Fruit fly (Drosophila melanogaster) whole organism: ENCODE results near the gene Eig71Ec.

ENCODE experiments used
- CG8478 ChIP-seq: fragments of >200 bp; optimal IDR thresholded peaks from 2 replicates; lab custom pipeline; 2018; ENCODE audit warnings: inconsistent platforms
- Dll ChIP-seq: fragments of >200 bp; optimal IDR thresholded peaks from 2 replicates; lab custom pipeline; 2017
- EcR ChIP-seq, 2 experiments: fragments of >200 bp; optimal IDR thresholded peaks; 2 replicates each; lab custom pipeline; 2017; ENCODE audit warnings: missing biosample characterization in 2 of 2, missing genetic modification characterization in 2 of 2, missing genetic modification reagents in 2 of 2
- pan ChIP-seq: fragments of >200 bp; optimal IDR thresholded peaks from 2 replicates; lab custom pipeline; 2017
- psq ChIP-seq: fragments of >200 bp; optimal IDR thresholded peaks from 2 replicates; lab custom pipeline; 2017
- usp ChIP-seq: fragments of >200 bp; optimal IDR thresholded peaks from 2 replicates; lab custom pipeline; 2017; ENCODE audit warnings: missing biosample characterization, missing genetic modification characterization, mixed read lengths

Gene Eig71Ec

DNA sequence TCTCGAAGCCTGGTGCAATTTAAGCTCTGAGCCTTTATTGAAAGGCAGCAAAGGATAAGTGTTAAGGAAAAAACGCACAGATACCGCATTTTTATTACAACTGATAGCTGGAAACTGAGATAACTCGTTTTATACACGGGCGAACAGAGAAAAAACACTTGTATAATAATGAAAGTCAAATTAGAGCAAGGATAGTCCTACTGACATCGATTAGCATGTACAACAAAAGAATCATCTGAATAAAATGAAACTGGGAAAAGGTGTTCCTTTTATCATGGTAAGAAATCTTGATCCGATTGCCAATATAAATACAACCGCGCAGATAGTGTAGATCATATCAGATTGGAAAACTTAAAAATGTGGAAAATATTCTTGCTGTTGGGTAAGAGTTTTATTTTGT is 8.9 kb upstream of the Eig71Ec start, which contains the start of the genes Eig71Ej and Eig71Ek:
TSS of gene Eig71Ej (minus strand) at position 101 of the 400 bp plus-strand sequence.
TSS of gene Eig71Ek (plus strand) at position 334 of the 400 bp plus-strand sequence.
- no peak for TF ChIP-seq Dll
- no peak for TF ChIP-seq usp (GFP tag; lab: Kevin White, UChicago)
- no peak for TF ChIP-seq CG8478 (lab: Kevin White, UChicago)
- no peak for TF ChIP-seq psq (lab: Kevin White, UChicago)
- TF ChIP-seq EcR (GFP tag; optimal IDR thresholded peaks at IDR 0.05; lab: Kevin White, UChicago): no peak
- TF ChIP-seq pan (lab: Kevin White, UChicago): no peak

DNA sequence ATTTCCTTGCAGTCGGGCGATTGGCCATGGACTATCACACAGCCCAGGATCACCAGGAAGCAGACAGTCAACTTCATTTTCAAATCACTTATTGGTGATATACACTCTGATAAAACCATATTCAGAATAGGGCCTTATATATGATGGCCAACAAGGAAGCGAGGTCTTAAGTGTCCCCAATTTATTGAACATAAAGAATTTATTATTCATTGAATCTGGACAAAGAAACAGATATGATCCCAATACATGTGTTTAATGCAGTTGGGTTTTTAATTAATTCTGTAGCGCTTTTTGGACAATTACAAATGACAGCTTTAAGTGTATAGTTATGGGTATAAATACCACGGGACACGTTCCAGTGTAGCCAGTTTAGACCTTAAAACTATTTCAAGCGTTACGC is 7.3 kb upstream of the Eig71Ec start, which contains the start of the genes Eig71Eh and Eig71Ei:
TSS of gene Eig71Eh (minus strand) at position 101 of the 400 bp plus-strand sequence.
TSS of gene Eig71Ei (plus strand) at position 367 of the 400 bp plus-strand sequence.
- TF ChIP-seq pan (lab: Kevin White, UChicago): no peak
- TF ChIP-seq usp (GFP tag; lab: Kevin White, UChicago): no peak
- TF ChIP-seq psq (lab: Kevin White, UChicago): no peak
- TF ChIP-seq CG8478 (lab: Kevin White, UChicago): no peak
- no peak for TF ChIP-seq EcR (GFP tag; optimal IDR thresholded peaks at IDR 0.05; lab: Kevin White, UChicago)
- no peak for TF ChIP-seq Dll

dm6 chr3L:15657290-15657689 is 5.2 kb upstream of the Eig71Ec start, which contains the start of the genes Eig71Ef and Eig71Eg:
Gene Eig71Ef, minus strand, starts transcription at chr3L:15657390.
Gene Eig71Eg, plus strand, starts transcription at chr3L:15657628.
- TF ChIP-seq usp (GFP tag; lab: Kevin White, UChicago) (no peak), EcR (GFP tag; optimal IDR thresholded peaks at IDR 0.05; lab: Kevin White, UChicago) (no peak), pan (lab: Kevin White, UChicago) (no peak), CG8478 (lab: Kevin White, UChicago) (no peak), Dll (no peak), psq (lab: Kevin White, UChicago) (no peak)

dm6 chr3L:15655910-15656309 is 3.9 kb upstream of the Eig71Ec start, which contains the start of gene Eig71Ee:
Gene Eig71Ee, minus strand, starts transcription at chr3L:15656010.
- TF ChIP-seq pan (lab: Kevin White, UChicago): no peak
- no peak for TF ChIP-seq CG8478 (lab: Kevin White, UChicago)
- TF ChIP-seq EcR (GFP tag; optimal IDR thresholded peaks at IDR 0.05; lab: Kevin White, UChicago): no peak
- TF ChIP-seq psq (lab: Kevin White, UChicago): no peak
- TF ChIP-seq usp (GFP tag; lab: Kevin White, UChicago): no peak
- no peak for TF ChIP-seq Dll

DNA sequence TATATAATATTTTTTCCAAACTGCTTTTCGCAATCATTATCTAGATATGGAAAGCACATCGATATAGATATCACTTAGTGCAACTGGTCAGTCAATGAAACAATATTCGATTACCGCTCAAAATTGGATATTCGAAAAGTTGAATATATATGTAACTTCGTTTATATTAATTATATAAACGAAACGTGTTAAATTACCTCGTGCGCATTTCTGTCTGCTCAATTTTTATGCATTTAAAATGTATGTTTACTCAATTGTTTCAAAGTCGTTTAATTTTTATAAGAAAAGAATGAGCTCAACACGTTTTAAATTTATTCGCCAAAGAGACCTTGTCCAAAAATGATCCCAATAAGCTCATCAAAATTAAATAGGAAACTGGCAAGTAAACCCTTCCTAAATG is 1.5 kb downstream of the Eig71Ec start, which contains the start of gene CG43084:
TSS of gene CG43084 (plus strand) at position 301 of the 400 bp plus-strand sequence.
- TF ChIP-seq CG8478 (lab: Kevin White, UChicago) (no peak), Dll (no peak), psq (lab: Kevin White, UChicago) (no peak), usp (GFP tag; lab: Kevin White, UChicago) (no peak), EcR (GFP tag; optimal IDR thresholded peaks at IDR 0.05; lab: Kevin White, UChicago) (no peak), pan (lab: Kevin White, UChicago) (no peak)

dm6 chr3L:15649561-15649960 is 2.5 kb downstream of the Eig71Ec start, which contains the start of the genes Eig71Ea and Eig71Eb:
Gene Eig71Ea, minus strand, starts transcription at chr3L:15649661.
Gene Eig71Eb, plus strand, starts transcription at chr3L:15649936.
- no peak for TF ChIP-seq CG8478 (lab: Kevin White, UChicago)
- TF ChIP-seq EcR (GFP tag; optimal IDR thresholded peaks at IDR 0.05; lab: Kevin White, UChicago): no peak
- TF ChIP-seq pan (lab: Kevin White, UChicago): no peak
- TF ChIP-seq psq (lab: Kevin White, UChicago): no peak
- no peak for TF ChIP-seq Dll
- no peak for TF ChIP-seq usp (GFP tag; lab: Kevin White, UChicago)

- TF ChIP-seq usp (GFP tag; lab: Kevin White, UChicago) (no peak), psq (lab: Kevin White, UChicago) (no peak), pan (lab: Kevin White, UChicago) (no peak), CG8478 (lab: Kevin White, UChicago) (no peak), Dll (no peak), EcR (GFP tag; optimal IDR thresholded peaks at IDR 0.05; lab: Kevin White, UChicago) (no peak)
Measured at dm6 chr3L:15647712-15648621, 4.1 kb downstream of the Eig71Ec start, which contains the start of the genes comm3 and CG43083. Gene comm3, minus strand, starts transcription at chr3L:15647762. Gene CG43083, plus strand, starts transcription at chr3L:15648571.

DNA sequence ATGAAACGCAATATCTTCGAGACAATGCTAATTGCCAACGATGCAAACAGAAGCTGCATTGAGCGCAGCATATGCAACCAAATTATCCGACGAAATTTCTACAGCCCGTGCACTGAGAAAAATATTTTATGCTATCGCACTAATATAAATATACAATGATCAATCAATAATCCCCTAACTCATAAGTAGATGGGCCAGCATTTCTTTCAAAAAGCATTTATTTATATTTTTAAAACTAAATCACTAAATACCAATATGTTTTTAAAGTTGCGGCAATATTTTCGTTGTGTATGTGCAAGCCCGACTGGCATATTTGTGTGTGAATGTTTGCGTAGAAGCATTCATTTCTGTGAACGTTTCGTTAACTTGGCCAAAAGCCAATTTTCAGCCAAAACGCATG is 5.9 kb downstream of the Eig71Ec start:
- no peak for TF ChIP-seq Dll
- no peak for TF ChIP-seq usp (GFP tag; lab: Kevin White, UChicago)
- TF ChIP-seq pan (lab: Kevin White, UChicago): no peak
- TF ChIP-seq EcR (GFP tag; optimal IDR thresholded peaks at IDR 0.05; lab: Kevin White, UChicago): no peak
- TF ChIP-seq psq (lab: Kevin White, UChicago): no peak
- TF ChIP-seq CG8478 (lab: Kevin White, UChicago): no peak

dm6 chr3L:15641590-15642019 is 10.4 kb downstream of the Eig71Ec start:
- TF ChIP-seq CG8478 (lab: Kevin White, UChicago) (no peak), EcR (GFP tag; optimal IDR thresholded peaks at IDR 0.05; lab: Kevin White, UChicago) (no peak), pan (lab: Kevin White, UChicago) (no peak), Dll (no peak), psq (lab: Kevin White, UChicago) (no peak), usp (GFP tag; lab: Kevin White, UChicago) (no peak)

- TF ChIP-seq EcR (GFP tag; optimal IDR thresholded peaks at IDR 0.05; lab: Kevin White, UChicago) (no peak), psq (lab: Kevin White, UChicago) (no peak), usp (GFP tag; lab: Kevin White, UChicago) (no peak), Dll (no peak)
Measured at dm6 chr3L:15639978-15640377, 12.1 kb downstream of the Eig71Ec start.

dm6 chr3L:15638524-15638923 is 13.5 kb downstream of the Eig71Ec start:
- TF ChIP-seq Dll: no peak
